Fruit fly (Drosophila melanogaster) whole organism, embryonic: Measurements from ENCODE around the gene LUBEL.

Source experiments
- Atf6 ChIP-seq: fragments of 200-800 bp; sonication (Bioruptor generic); IDR thresholded peaks from 2 replicates; pipeline ENCODE4 v1.3.6; 2022; ENCODE audit warnings: missing biosample characterization, missing genetic modification characterization
- BEAF-32 ChIP-seq: fragments of 200-800 bp; sonication (Bioruptor generic); optimal IDR thresholded peaks from 3 replicates; lab custom pipeline; 2017; ENCODE audit warnings: missing biosample characterization, missing genetic modification characterization, mild to moderate bottlenecking, moderate library complexity, missing genetic modification reagents
- CG10654 ChIP-seq: fragments of 200-800 bp; sonication (Bioruptor generic); optimal IDR thresholded peaks from 2 replicates; lab custom pipeline; 2016; ENCODE audit warnings: missing biosample characterization, missing genetic modification characterization
- CG11456 ChIP-seq: fragments of 200-800 bp; sonication (Bioruptor generic); IDR thresholded peaks from 3 replicates; pipeline ENCODE4 v1.3.6; 2022; ENCODE audit warnings: missing biosample characterization, missing genetic modification characterization
- CG11723 ChIP-seq: fragments of 200-800 bp; sonication (Bioruptor generic); optimal IDR thresholded peaks from 2 replicates; lab custom pipeline; 2017; ENCODE audit warnings: missing biosample characterization, mild to moderate bottlenecking, missing genetic modification characterization
- CG12659 ChIP-seq: fragments of 200-800 bp; sonication (Bioruptor generic); optimal IDR thresholded peaks from 3 replicates; lab custom pipeline; 2017; ENCODE audit warnings: mild to moderate bottlenecking, missing biosample characterization, missing genetic modification reagents, missing genetic modification characterization
- CG13287 ChIP-seq: fragments of 200-800 bp; sonication (Bioruptor generic); IDR thresholded peaks from 2 replicates; pipeline ENCODE4 v1.3.6; 2022; ENCODE audit warnings: missing biosample characterization, missing genetic modification characterization; ENCODE audit not compliant: partially characterized antibody
- CG14441 ChIP-seq: fragments of 200-800 bp; sonication (Bioruptor generic); IDR thresholded peaks from 2 replicates; pipeline ENCODE4 v1.3.6; 2022; ENCODE audit warnings: missing biosample characterization, missing genetic modification characterization
- CG1647 ChIP-seq: fragments of 200-800 bp; sonication (Bioruptor generic); optimal IDR thresholded peaks from 3 replicates; lab custom pipeline; 2016; ENCODE audit warnings: missing biosample characterization, missing genetic modification characterization
- CG1832 ChIP-seq: fragments of 200-800 bp; sonication (Bioruptor generic); optimal IDR thresholded peaks from 2 replicates; lab custom pipeline; 2017; ENCODE audit warnings: missing biosample characterization, mild to moderate bottlenecking, missing genetic modification characterization, inconsistent platforms
- CG42726 ChIP-seq: fragments of 200-800 bp; sonication (Bioruptor generic); IDR thresholded peaks from 2 replicates; pipeline ENCODE4 v1.3.6; 2022; ENCODE audit warnings: missing biosample characterization, missing genetic modification characterization; ENCODE audit not compliant: partially characterized antibody
- CG5953 ChIP-seq: fragments of 200-800 bp; sonication (Bioruptor generic); IDR thresholded peaks from 2 replicates; pipeline ENCODE4 v1.3.6; 2022; ENCODE audit warnings: missing biosample characterization, missing genetic modification characterization
- CG7372 ChIP-seq: fragments of 200-800 bp; sonication (Bioruptor generic); IDR thresholded peaks from 2 replicates; pipeline ENCODE4 v1.3.6; 2022; ENCODE audit warnings: missing biosample characterization, missing genetic modification characterization
- CG7839 ChIP-seq: fragments of 200-800 bp; sonication (Bioruptor generic); optimal IDR thresholded peaks from 3 replicates; lab custom pipeline; 2018; ENCODE audit warnings: missing biosample characterization, mild to moderate bottlenecking, missing genetic modification characterization, moderate library complexity
- CG7928 ChIP-seq: fragments of 200-800 bp; sonication (Bioruptor generic); optimal IDR thresholded peaks from 2 replicates; lab custom pipeline; 2017; ENCODE audit warnings: missing biosample characterization, mild to moderate bottlenecking, missing genetic modification characterization
- CG9215 ChIP-seq: fragments of 200-800 bp; sonication (Bioruptor generic); IDR thresholded peaks from 2 replicates; pipeline ENCODE4 v1.3.6; 2022; ENCODE audit warnings: missing biosample characterization, missing genetic modification characterization
- Dip2 ChIP-seq: fragments of 200-800 bp; sonication (Bioruptor generic); IDR thresholded peaks from 2 replicates; pipeline ENCODE4 v1.3.6; 2022; ENCODE audit warnings: missing biosample characterization, missing genetic modification characterization
- Doc3 ChIP-seq: fragments of 200-800 bp; sonication (Bioruptor generic); IDR thresholded peaks from 3 replicates; pipeline ENCODE4 v1.3.6; 2022; ENCODE audit warnings: missing biosample characterization, missing genetic modification characterization; ENCODE audit not compliant: partially characterized antibody
- Elba2 ChIP-seq: fragments of 200-800 bp; sonication (Bioruptor generic); optimal IDR thresholded peaks from 3 replicates; lab custom pipeline; 2016; ENCODE audit warnings: missing biosample characterization, missing genetic modification characterization
- Fer2 ChIP-seq: fragments of 200-800 bp; sonication (Bioruptor generic); optimal IDR thresholded peaks from 2 replicates; lab custom pipeline; 2018; ENCODE audit warnings: missing biosample characterization, mild to moderate bottlenecking, missing genetic modification characterization, moderate library complexity
- HLH3B ChIP-seq: fragments of 200-800 bp; sonication (Bioruptor generic); IDR thresholded peaks from 2 replicates; pipeline ENCODE4 v1.3.6; 2022; ENCODE audit warnings: missing biosample characterization, missing genetic modification characterization
- MTF-1 ChIP-seq: fragments of 200-800 bp; sonication (Bioruptor generic); optimal IDR thresholded peaks from 2 replicates; lab custom pipeline; 2018; ENCODE audit warnings: missing biosample characterization, mild to moderate bottlenecking, missing genetic modification characterization, borderline replicate concordance
- NC2β ChIP-seq: fragments of 200-800 bp; sonication (Bioruptor generic); optimal IDR thresholded peaks from 2 replicates; lab custom pipeline; 2016; ENCODE audit warnings: missing biosample characterization, missing genetic modification characterization
- Nf-YC ChIP-seq: fragments of 200-800 bp; optimal IDR thresholded peaks from 3 replicates; lab custom pipeline; 2019; ENCODE audit warnings: missing biosample characterization, mild to moderate bottlenecking, missing genetic modification characterization, moderate library complexity
- Oaz ChIP-seq: fragments of 200-800 bp; sonication (Bioruptor generic); IDR thresholded peaks from 2 replicates; pipeline ENCODE4 v1.3.6; 2022; ENCODE audit warnings: missing biosample characterization, missing genetic modification characterization
- Scr ChIP-seq: fragments of 200-800 bp; sonication (Bioruptor generic); IDR thresholded peaks from 2 replicates; pipeline ENCODE4 v1.3.6; 2022; ENCODE audit warnings: missing biosample characterization, missing genetic modification characterization; ENCODE audit not compliant: partially characterized antibody
- Taf1 ChIP-seq: fragments of 200-800 bp; sonication (Bioruptor generic); IDR thresholded peaks from 2 replicates; pipeline ENCODE4 v1.3.6; 2022; ENCODE audit warnings: missing biosample characterization, missing genetic modification characterization
- ap ChIP-seq: fragments of 200-800 bp; sonication (Bioruptor generic); IDR thresholded peaks from 2 replicates; pipeline ENCODE4 v1.3.6; 2022; ENCODE audit warnings: missing biosample characterization, missing genetic modification characterization
- crol ChIP-seq: fragments of 200-800 bp; sonication (Bioruptor generic); IDR thresholded peaks from 2 replicates; pipeline ENCODE4 v1.3.6; 2022; ENCODE audit warnings: missing biosample characterization, missing genetic modification characterization
- cwo ChIP-seq: fragments of 200-800 bp; sonication (Bioruptor generic); optimal IDR thresholded peaks from 3 replicates; lab custom pipeline; 2017; ENCODE audit warnings: missing biosample characterization, missing genetic modification characterization, mild to moderate bottlenecking, moderate library complexity, missing genetic modification reagents
- dati ChIP-seq: fragments of 200-800 bp; sonication (Bioruptor generic); IDR thresholded peaks from 2 replicates; pipeline ENCODE4 v1.3.6; 2022; ENCODE audit warnings: missing biosample characterization, missing genetic modification characterization
- exex ChIP-seq: fragments of 200-800 bp; sonication (Bioruptor generic); optimal IDR thresholded peaks from 4 replicates; lab custom pipeline; 2018; ENCODE audit warnings: missing biosample characterization, mild to moderate bottlenecking, missing genetic modification characterization, moderate library complexity
- gsb-n ChIP-seq: fragments of 200-800 bp; sonication (Bioruptor generic); optimal IDR thresholded peaks from 3 replicates; lab custom pipeline; 2018; ENCODE audit warnings: missing biosample characterization, mild to moderate bottlenecking, missing genetic modification characterization
- insv ChIP-seq, 2 experiments: fragments of 200-800 bp; sonication (Bioruptor generic); optimal IDR thresholded peaks; 3 replicates each; lab custom pipeline; 2016 to 2018; ENCODE audit warnings: missing biosample characterization in 2 of 2, missing genetic modification characterization in 2 of 2
- jigr1 ChIP-seq: fragments of 200-800 bp; sonication (Bioruptor generic); IDR thresholded peaks from 3 replicates; pipeline ENCODE4 v1.3.6; 2022; ENCODE audit warnings: missing biosample characterization, missing genetic modification characterization
- mam ChIP-seq: fragments of 200-800 bp; sonication (Bioruptor generic); optimal IDR thresholded peaks from 3 replicates; lab custom pipeline; 2016; ENCODE audit warnings: missing biosample characterization, missing genetic modification characterization
- nerfin-1 ChIP-seq: fragments of 200-800 bp; sonication (Bioruptor generic); optimal IDR thresholded peaks from 3 replicates; lab custom pipeline; 2019; ENCODE audit warnings: missing biosample characterization, mild to moderate bottlenecking, missing genetic modification characterization, moderate library complexity
- onecut ChIP-seq: fragments of 200-800 bp; sonication (Bioruptor generic); IDR thresholded peaks from 2 replicates; pipeline ENCODE4 v1.3.6; 2022; ENCODE audit warnings: missing biosample characterization, missing genetic modification characterization
- pita ChIP-seq: fragments of 200-800 bp; sonication (Bioruptor generic); optimal IDR thresholded peaks from 2 replicates; lab custom pipeline; 2017; ENCODE audit warnings: missing biosample characterization, mild to moderate bottlenecking, missing genetic modification characterization
- prd ChIP-seq, 3 experiments: fragments of >200 bp in 2 of 3; fragments of 200-800 bp in 1 of 3; sonication (Bioruptor generic) in 1 of 3; optimal IDR thresholded peaks in 2 of 3; IDR thresholded peaks in 1 of 3; 2 replicates in 2 of 3; 3 replicates in 1 of 3; pipeline versions ENCODE4 v1.3.6 to Lab custom; 2017 to 2022; ENCODE audit warnings: missing biosample characterization in 1 of 3, missing genetic modification characterization in 1 of 3
- psq ChIP-seq: fragments of 200-800 bp; sonication (Bioruptor generic); optimal IDR thresholded peaks from 2 replicates; lab custom pipeline; 2017; ENCODE audit warnings: missing biosample characterization, missing genetic modification characterization
- row ChIP-seq: fragments of 200-800 bp; sonication (Bioruptor generic); IDR thresholded peaks from 3 replicates; pipeline ENCODE4 v1.3.6; 2022; ENCODE audit warnings: missing biosample characterization, missing genetic modification characterization
- shn ChIP-seq: fragments of 200-800 bp; sonication (Bioruptor generic); optimal IDR thresholded peaks from 3 replicates; lab custom pipeline; 2016; ENCODE audit warnings: missing biosample characterization, missing genetic modification characterization
- sima ChIP-seq: fragments of 200-800 bp; sonication (Bioruptor generic); optimal IDR thresholded peaks from 2 replicates; lab custom pipeline; 2016; ENCODE audit warnings: missing biosample characterization, missing genetic modification characterization
- sna ChIP-seq: fragments of 200-800 bp; sonication (Bioruptor generic); IDR thresholded peaks from 2 replicates; pipeline ENCODE4 v1.3.6; 2022; ENCODE audit warnings: missing biosample characterization, missing genetic modification characterization; ENCODE audit not compliant: partially characterized antibody
- sr ChIP-seq: fragments of 200-800 bp; sonication (Bioruptor generic); IDR thresholded peaks from 3 replicates; pipeline ENCODE4 v1.3.6; 2022; ENCODE audit warnings: missing biosample characterization, missing genetic modification characterization
- ssp ChIP-seq: fragments of 200-800 bp; sonication (Bioruptor generic); IDR thresholded peaks from 2 replicates; pipeline ENCODE4 v1.3.6; 2022; ENCODE audit warnings: missing biosample characterization, missing genetic modification characterization
- tup ChIP-seq: fragments of 200-800 bp; sonication (Bioruptor generic); optimal IDR thresholded peaks from 2 replicates; lab custom pipeline; 2016; ENCODE audit warnings: missing biosample characterization, mild to moderate bottlenecking, missing genetic modification characterization, moderate library complexity
- unc-4 ChIP-seq: fragments of 200-800 bp; sonication (Bioruptor generic); IDR thresholded peaks from 2 replicates; pipeline ENCODE4 v1.3.6; 2022; ENCODE audit warnings: missing biosample characterization, missing genetic modification characterization; ENCODE audit not compliant: partially characterized antibody
- zen2 ChIP-seq: fragments of 200-800 bp; sonication (Bioruptor generic); IDR thresholded peaks from 3 replicates; pipeline ENCODE4 v1.3.6; 2022; ENCODE audit warnings: missing biosample characterization, missing genetic modification characterization; ENCODE audit not compliant: partially characterized antibody

LUBEL gene

dm6 chr2L:6774853-6775252, 2.3 kb upstream of the LUBEL start (continued):
- TF ChIP-seq HLH3B (GFP tag; lab: Robert Waterston, UW): no peak
- no peak for TF ChIP-seq pita (GFP tag; lab: Kevin White, UChicago)
- no peak for TF ChIP-seq CG42726 (GFP tag; lab: Robert Waterston, UW)
- peak; percentile 62 for TF ChIP-seq crol (GFP tag; lab: Robert Waterston, UW)
- TF ChIP-seq Scr: peak; percentile 65
- TF ChIP-seq shn: no peak
- peak; percentile 70 for TF ChIP-seq Doc3
- TF ChIP-seq CG12659 (GFP tag; lab: Kevin White, UChicago): no peak
- TF ChIP-seq zen2 (GFP tag; lab: Robert Waterston, UW): peak; percentile 48; the same call in 1 of the 3 replicates
- no peak for TF ChIP-seq Dip2 (GFP tag; lab: Robert Waterston, UW)
- TF ChIP-seq tup: no peak
- no peak for TF ChIP-seq NC2β
- no peak for TF ChIP-seq CG7839 (tag; lab: Kevin White, UChicago)
- no peak for TF ChIP-seq Fer2 (tag; lab: Kevin White, UChicago)
- TF ChIP-seq sna (GFP tag; lab: Robert Waterston, UW): peak; percentile 46; the same call in 1 of the 2 replicates
- no peak for TF ChIP-seq jigr1 (GFP tag; lab: Robert Waterston, UW)
- no peak for TF ChIP-seq mam (GFP tag; lab: Kevin White, UChicago)
- TF ChIP-seq CG1832 (GFP tag; lab: Kevin White, UChicago): no peak
- TF ChIP-seq Nf-YC: no peak
- no peak for TF ChIP-seq psq
- no peak for TF ChIP-seq sima (GFP tag; lab: Kevin White, UChicago)
- TF ChIP-seq ssp (GFP tag; lab: Robert Waterston, UW): 0 out of 2 replicates have a peak, but pooled peaks have one; percentile 12
- no peak for TF ChIP-seq CG1647 (GFP tag; lab: Kevin White, UChicago)
- no peak for TF ChIP-seq CG11723
- no peak for TF ChIP-seq cwo (GFP tag; lab: Kevin White, UChicago)
- no peak for TF ChIP-seq Oaz (GFP tag; lab: Robert Waterston, UW)
- no peak for TF ChIP-seq Elba2
- peak; percentile 68 for TF ChIP-seq unc-4 (GFP tag; lab: Robert Waterston, UW)
- peak; percentile 53 for TF ChIP-seq BEAF-32 (GFP tag; lab: Kevin White, UChicago)
- no peak for TF ChIP-seq CG9215 (GFP tag; lab: Robert Waterston, UW)
- no peak for TF ChIP-seq CG14441 (GFP tag; lab: Robert Waterston, UW)
- TF ChIP-seq exex (tag; lab: Kevin White, UChicago): no peak
- TF ChIP-seq CG5953 (GFP tag; lab: Robert Waterston, UW): no peak
- TF ChIP-seq prd (optimal IDR thresholded peaks at IDR 0.05; lab: Kevin White, UChicago): no peak
- TF ChIP-seq prd (GFP tag; IDR thresholded peaks at IDR 0.05; lab: Robert Waterston, UW): peak; percentile 34; the same call in 1 of the 3 replicates
- no peak for TF ChIP-seq CG7928
- TF ChIP-seq nerfin-1 (tag; lab: Kevin White, UChicago): no peak
- no peak for TF ChIP-seq Atf6
- no peak for TF ChIP-seq CG7372 (GFP tag; lab: Robert Waterston, UW)
- TF ChIP-seq dati (GFP tag; lab: Robert Waterston, UW): no peak
- no peak for TF ChIP-seq gsb-n (tag; lab: Kevin White, UChicago)
- TF ChIP-seq onecut (GFP tag; lab: Robert Waterston, UW): no peak
- TF ChIP-seq CG10654 (GFP tag; lab: Kevin White, UChicago): no peak
- TF ChIP-seq CG11456 (GFP tag; lab: Robert Waterston, UW): no peak
- 0 out of 3 replicates have a peak, but pooled peaks have one; percentile 34 for TF ChIP-seq sr (GFP tag; lab: Robert Waterston, UW)
- TF ChIP-seq CG13287 (GFP tag; lab: Robert Waterston, UW): peak; percentile 66
- no peak for TF ChIP-seq ap (GFP tag; lab: Robert Waterston, UW)
- peak; percentile 73 for TF ChIP-seq row (GFP tag; lab: Robert Waterston, UW)
- no peak for TF ChIP-seq Taf1 (GFP tag; lab: Robert Waterston, UW)
- TF ChIP-seq MTF-1 (GFP tag; lab: Kevin White, UChicago): no peak
- TF ChIP-seq insv (GFP tag; optimal IDR thresholded peaks at IDR 0.05; lab: Kevin White, UChicago): no peak
